Worm (Caenorhabditis elegans) whole organism, L4 larva: ENCODE results near the gene sftd-3.

Source experiments
- F26F4.8 ChIP-seq: fragments of 200-800 bp; sonication (Bioruptor generic); conservative IDR thresholded peaks from 2 replicates; pipeline ENCODE4 v1.3.6; 2022; ENCODE audit warnings: missing genetic modification characterization, missing compliant biosample characterization
- Y5F2A.4 ChIP-seq: fragments of 200-800 bp; sonication (Bioruptor generic); optimal IDR thresholded peaks from 2 replicates; lab custom pipeline; 2018; ENCODE audit warnings: mild to moderate bottlenecking, missing genetic modification characterization, missing compliant biosample characterization
- ZK337.2 ChIP-seq: fragments of 200-800 bp; sonication (Bioruptor generic); IDR thresholded peaks from 2 replicates; pipeline ENCODE4 v1.3.6; 2022; ENCODE audit warnings: missing genetic modification reagents, missing genetic modification characterization, missing compliant biosample characterization
- aha-1 ChIP-seq: fragments of 150-350 bp; peaks from one replicate; lab custom pipeline; 2014; ENCODE audit warnings: missing biosample characterization, missing genetic modification characterization
- ama-1 ChIP-seq: fragments of 150-350 bp; optimal IDR thresholded peaks from 2 replicates; lab custom pipeline; 2014; ENCODE audit warnings: inconsistent platforms, mixed read lengths
- arid-1 ChIP-seq: fragments of 200-800 bp; sonication (Bioruptor generic); conservative IDR thresholded peaks from 2 replicates; pipeline ENCODE4 v1.3.6; 2022; ENCODE audit warnings: missing genetic modification reagents, missing genetic modification characterization, missing compliant biosample characterization
- attf-4 ChIP-seq: sonication (generic microtip); optimal IDR thresholded peaks from 3 replicates; lab custom pipeline; 2017; ENCODE audit warnings: missing biosample characterization, missing genetic modification characterization
- ceh-82 ChIP-seq: sonication (generic microtip); optimal IDR thresholded peaks from 2 replicates; lab custom pipeline; 2017; ENCODE audit warnings: missing biosample characterization, missing genetic modification characterization
- daf-16 ChIP-seq, 3 experiments: sonication (generic microtip); optimal IDR thresholded peaks; 2 replicates each; lab custom pipeline; 2016 to 2017; ENCODE audit warnings: missing genetic modification characterization in 3 of 3, missing genetic modification reagents in 3 of 3, mild to moderate bottlenecking in 2 of 3, missing compliant biosample characterization in 2 of 3, missing biosample characterization in 1 of 3, moderate library complexity in 1 of 3
- daf-8 ChIP-seq: fragments of 200-800 bp; sonication (Bioruptor generic); IDR thresholded peaks from 2 replicates; pipeline ENCODE4 v1.3.6; 2022; ENCODE audit warnings: missing genetic modification characterization, missing compliant biosample characterization
- dpl-1 ChIP-seq: fragments of 150-350 bp; optimal IDR thresholded peaks from 2 replicates; lab custom pipeline; 2014; ENCODE audit warnings: missing biosample characterization, missing genetic modification reagents, missing genetic modification characterization
- egl-27 ChIP-seq: sonication (generic microtip); optimal IDR thresholded peaks from 3 replicates; lab custom pipeline; 2017; ENCODE audit warnings: missing biosample characterization, missing genetic modification reagents, missing genetic modification characterization
- fkh-10 ChIP-seq: fragments of 150-350 bp; optimal IDR thresholded peaks from 2 replicates; lab custom pipeline; 2014; ENCODE audit warnings: missing biosample characterization, missing genetic modification reagents, missing genetic modification characterization
- hif-1 ChIP-seq, 2 experiments: sonication (generic microtip); optimal IDR thresholded peaks; 2 replicates each; lab custom pipeline; 2016 to 2017; ENCODE audit warnings: missing compliant biosample characterization in 2 of 2, missing genetic modification characterization in 2 of 2, missing genetic modification reagents in 2 of 2, missing genotype in 2 of 2, mild to moderate bottlenecking in 1 of 2
- hlh-11 ChIP-seq: fragments of 200-800 bp; sonication (Bioruptor generic); optimal IDR thresholded peaks from 2 replicates; lab custom pipeline; 2018; ENCODE audit warnings: mild to moderate bottlenecking, missing genetic modification characterization, missing compliant biosample characterization
- jun-1 ChIP-seq: fragments of 150-350 bp; optimal IDR thresholded peaks from 2 replicates; lab custom pipeline; 2014; ENCODE audit warnings: missing biosample characterization, missing genetic modification reagents, missing genetic modification characterization
- lim-7 ChIP-seq: fragments of 200-800 bp; sonication (Bioruptor generic); IDR thresholded peaks from 2 replicates; pipeline ENCODE4 v1.3.6; 2022; ENCODE audit warnings: missing genetic modification characterization, missing compliant biosample characterization
- lin-1 ChIP-seq: fragments of 200-800 bp; sonication (Bioruptor generic); IDR thresholded peaks from 2 replicates; pipeline ENCODE4 v1.3.6; 2022; ENCODE audit warnings: missing genetic modification reagents, missing genetic modification characterization, missing compliant biosample characterization
- lin-15B ChIP-seq: fragments of 150-350 bp; sonication (generic microtip); optimal IDR thresholded peaks from 3 replicates; lab custom pipeline; 2014; ENCODE audit warnings: missing biosample characterization, missing genetic modification characterization
- lin-29 ChIP-seq: fragments of 200-800 bp; sonication (Bioruptor generic); IDR thresholded peaks from 2 replicates; pipeline ENCODE4 v1.3.6; 2022; ENCODE audit warnings: missing genetic modification reagents, missing genetic modification characterization, missing compliant biosample characterization
- lin-38 ChIP-seq: fragments of 200-800 bp; sonication (Bioruptor generic); IDR thresholded peaks from 2 replicates; pipeline ENCODE4 v1.3.6; 2022; ENCODE audit warnings: missing genetic modification reagents, missing genetic modification characterization, missing compliant biosample characterization
- lin-39 ChIP-seq: fragments of 150-350 bp; optimal IDR thresholded peaks from 2 replicates; lab custom pipeline; 2014; ENCODE audit warnings: missing biosample characterization, missing genetic modification reagents, missing genetic modification characterization
- lir-3 ChIP-seq: sonication (generic microtip); optimal IDR thresholded peaks from 2 replicates; lab custom pipeline; 2016; ENCODE audit warnings: mild to moderate bottlenecking, missing genetic modification characterization, missing compliant biosample characterization
- madf-5 ChIP-seq, 2 experiments: fragments of 200-800 bp; sonication (Bioruptor generic); IDR thresholded peaks; 2 replicates each; pipeline ENCODE4 v1.3.6; 2022; ENCODE audit warnings: missing compliant biosample characterization in 2 of 2, missing genetic modification characterization in 2 of 2
- mes-2 ChIP-seq: sonication (generic microtip); optimal IDR thresholded peaks from 2 replicates; lab custom pipeline; 2016; ENCODE audit warnings: missing genotype, mild to moderate bottlenecking, missing genetic modification characterization, missing compliant biosample characterization; ENCODE audit not compliant: poor library complexity, severe bottlenecking
- nhr-10 ChIP-seq: fragments of 150-350 bp; optimal IDR thresholded peaks from 2 replicates; lab custom pipeline; 2014; ENCODE audit warnings: missing biosample characterization, missing genetic modification characterization
- nhr-237 ChIP-seq: sonication (generic microtip); optimal IDR thresholded peaks from 2 replicates; lab custom pipeline; 2017; ENCODE audit warnings: missing biosample characterization, missing genetic modification characterization
- nhr-25 ChIP-seq: sonication (generic microtip); optimal IDR thresholded peaks from 2 replicates; lab custom pipeline; 2017; ENCODE audit warnings: missing genetic modification characterization, mild to moderate bottlenecking, missing compliant biosample characterization, antibody characterized with exemption, moderate library complexity, borderline replicate concordance; ENCODE audit not compliant: insufficient read depth
- nhr-28 ChIP-seq: fragments of 150-350 bp; optimal IDR thresholded peaks from 2 replicates; lab custom pipeline; 2014; ENCODE audit warnings: missing biosample characterization, missing genetic modification characterization
- nhr-41 ChIP-seq: fragments of 200-800 bp; sonication (Bioruptor generic); IDR thresholded peaks from 2 replicates; pipeline ENCODE4 v1.3.6; 2022; ENCODE audit warnings: missing genetic modification reagents, missing genetic modification characterization, missing compliant biosample characterization
- nhr-6 ChIP-seq: fragments of 150-350 bp; optimal IDR thresholded peaks from 2 replicates; lab custom pipeline; 2014; ENCODE audit warnings: missing biosample characterization, missing genetic modification characterization
- nhr-76 ChIP-seq: fragments of 150-350 bp; optimal IDR thresholded peaks from 2 replicates; lab custom pipeline; 2014; ENCODE audit warnings: missing biosample characterization, missing genetic modification characterization
- set-16 ChIP-seq: fragments of 200-800 bp; sonication (Bioruptor generic); IDR thresholded peaks from 2 replicates; pipeline ENCODE4 v1.3.6; 2022; ENCODE audit warnings: missing genetic modification reagents, missing genetic modification characterization, missing compliant biosample characterization
- skn-1 ChIP-seq: fragments of 150-350 bp; optimal IDR thresholded peaks from 2 replicates; lab custom pipeline; 2014; ENCODE audit warnings: missing biosample characterization, missing genetic modification characterization
- snpc-1.2 ChIP-seq: fragments of 200-800 bp; sonication (Bioruptor generic); IDR thresholded peaks from 2 replicates; pipeline ENCODE4 v1.3.6; 2022; ENCODE audit warnings: missing genetic modification reagents, missing genetic modification characterization, missing compliant biosample characterization
- spr-1 ChIP-seq: sonication (generic microtip); optimal IDR thresholded peaks from 2 replicates; lab custom pipeline; 2016; ENCODE audit warnings: mild to moderate bottlenecking, missing genetic modification characterization, missing compliant biosample characterization
- tag-97 ChIP-seq: fragments of 200-800 bp; sonication (Bioruptor generic); IDR thresholded peaks from 2 replicates; pipeline ENCODE4 v1.3.6; 2022; ENCODE audit warnings: missing genetic modification characterization, missing compliant biosample characterization
- tra-1 ChIP-seq: fragments of 200-800 bp; sonication (Bioruptor generic); IDR thresholded peaks from 2 replicates; pipeline ENCODE4 v1.3.6; 2022; ENCODE audit warnings: missing genetic modification reagents, missing genetic modification characterization, missing compliant biosample characterization
- unc-62 ChIP-seq, 3 experiments: fragments of 150-350 bp in 1 of 3; sonication (generic microtip); optimal IDR thresholded peaks in 2 of 3; peaks in 1 of 3; 1 replicate in 1 of 3; 2 replicates in 2 of 3; lab custom pipeline; 2014 to 2017; ENCODE audit warnings: missing biosample characterization in 3 of 3, missing genetic modification characterization in 3 of 3, missing genetic modification reagents in 3 of 3, missing genotype in 1 of 3
- vab-7 ChIP-seq: fragments of 200-800 bp; sonication (Bioruptor generic); IDR thresholded peaks from 2 replicates; pipeline ENCODE4 v1.3.6; 2022; ENCODE audit warnings: missing genetic modification reagents, missing genetic modification characterization, missing compliant biosample characterization
- zag-1 ChIP-seq: fragments of 150-350 bp; optimal IDR thresholded peaks from 2 replicates; lab custom pipeline; 2014; ENCODE audit warnings: missing biosample characterization, missing genetic modification characterization
- zfp-3 ChIP-seq: fragments of 200-800 bp; sonication (Bioruptor generic); conservative IDR thresholded peaks from 2 replicates; pipeline ENCODE4 v1.3.6; 2022; ENCODE audit warnings: missing genetic modification reagents, missing genetic modification characterization, missing compliant biosample characterization
- zip-2 ChIP-seq: fragments of 150-350 bp; optimal IDR thresholded peaks from 2 replicates; lab custom pipeline; 2014; ENCODE audit warnings: missing biosample characterization, missing genetic modification characterization
- ztf-11 ChIP-seq: fragments of 150-350 bp; optimal IDR thresholded peaks from 2 replicates; lab custom pipeline; 2014; ENCODE audit warnings: missing biosample characterization, missing genetic modification characterization

Gene sftd-3

DNA sequence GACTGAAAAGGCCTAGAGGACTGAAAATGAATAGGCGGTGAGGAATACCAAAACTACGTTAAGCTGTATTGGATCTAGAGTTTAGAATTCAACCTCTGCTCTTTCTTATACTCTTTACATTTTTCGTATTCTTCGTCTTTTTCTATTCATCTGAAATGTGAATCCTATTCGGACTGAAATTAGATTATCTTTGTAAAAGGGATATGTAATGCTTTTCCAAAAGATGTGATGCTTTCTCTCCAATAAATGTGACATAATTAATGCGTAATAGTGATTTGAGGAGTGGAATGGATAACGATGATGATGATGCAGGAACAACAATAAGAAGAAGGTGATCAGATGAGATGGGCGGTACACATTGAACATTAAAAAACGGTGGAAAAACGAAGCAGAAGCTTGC is 15.3 kb downstream of the sftd-3 start:
- TF ChIP-seq arid-1 (GFP tag; lab: Robert Waterston, UW) = no peak
- no peak for TF ChIP-seq zip-2 (tag; lab: Kevin White, UChicago)
- no peak for TF ChIP-seq nhr-76 (tag; lab: Kevin White, UChicago)
- no peak for TF ChIP-seq daf-16 (GFP tag; optimal IDR thresholded peaks at IDR 0.05; lab: Kevin White, UChicago)
- TF ChIP-seq daf-16 (tag; optimal IDR thresholded peaks at IDR 0.05; lab: Kevin White, UChicago) = no peak
- TF ChIP-seq fkh-10 (GFP tag; lab: Kevin White, UChicago) = no peak
- no peak for TF ChIP-seq ama-1
- TF ChIP-seq jun-1 (tag; lab: Kevin White, UChicago) = no peak
- TF ChIP-seq lin-29 (GFP tag; lab: Robert Waterston, UW) = no peak
- no peak for TF ChIP-seq hlh-11 (tag; lab: Kevin White, UChicago)
- TF ChIP-seq daf-8 = no peak
- TF ChIP-seq lin-15B (tag; lab: Kevin White, UChicago) = no peak
- no peak for TF ChIP-seq madf-5 (GFP tag; IDR thresholded peaks at IDR 0.05; lab: Robert Waterston, UW)
- TF ChIP-seq snpc-1.2 (GFP tag; lab: Robert Waterston, UW) = no peak

DNA sequence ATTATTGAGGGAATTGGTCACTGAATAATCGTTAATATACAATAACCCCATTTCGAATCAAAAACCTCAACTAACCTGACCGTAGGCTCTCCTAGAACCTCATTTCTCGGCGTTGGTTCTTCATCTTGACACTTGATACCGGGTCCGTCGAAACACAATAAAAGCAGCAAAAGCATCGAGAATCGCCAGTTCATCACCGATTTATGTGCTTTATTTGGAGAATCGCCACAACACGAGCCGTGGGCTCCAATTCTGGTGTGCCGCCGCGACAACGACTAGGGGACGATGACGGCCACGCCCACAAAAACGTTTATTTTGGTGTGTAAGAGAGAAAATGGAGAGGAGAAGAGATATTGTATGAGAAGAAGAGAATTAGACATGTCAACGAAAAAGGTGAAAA is 16.6 kb downstream of the sftd-3 start, which contains the start of gene cutl-15:
TSS of gene cutl-15 (minus strand) at position 298 of the 400 bp plus-strand sequence.
- TF ChIP-seq unc-62 (GFP tag; optimal IDR thresholded peaks at IDR 0.05 in 1 of 2; lab: Kevin White, UChicago) (peak in 1 of 2 experiments; percentile 25), unc-62 (tag; optimal IDR thresholded peaks at IDR 0.05; lab: Kevin White, UChicago) (no peak), attf-4 (tag; lab: Kevin White, UChicago) (no peak), lin-39 (tag; lab: Kevin White, UChicago) (no peak), lin-29 (GFP tag; lab: Robert Waterston, UW) (no peak), set-16 (GFP tag; lab: Robert Waterston, UW) (no peak), aha-1 (tag; lab: Kevin White, UChicago) (peak; percentile 98), lim-7 (GFP tag; lab: Robert Waterston, UW) (no peak), nhr-237 (tag; lab: Kevin White, UChicago) (no peak), hif-1 (tag; optimal IDR thresholded peaks at IDR 0.05; lab: Kevin White, UChicago) (no peak), nhr-6 (tag; lab: Kevin White, UChicago) (no peak)

- TF ChIP-seq nhr-25 (tag; lab: Kevin White, UChicago) = no peak
- TF ChIP-seq fkh-10 (GFP tag; lab: Kevin White, UChicago) = peak; percentile 18
Measured at ce11 chrII:8945167-8945566, 18.8 kb downstream of the sftd-3 start.

ce11 chrII:8940362-8940940 is 23.5 kb downstream of the sftd-3 start, which contains the start of the genes set-17 and T21B10.4:
Gene set-17 (minus strand): TSS chrII:8940488.
Gene T21B10.4 (plus strand): TSS chrII:8940894.
- TF ChIP-seq skn-1 (tag; lab: Kevin White, UChicago) = no peak
- no peak for TF ChIP-seq zag-1 (tag; lab: Kevin White, UChicago)
- TF ChIP-seq Y5F2A.4 (GFP tag; lab: Kevin White, UChicago) = no peak
- TF ChIP-seq nhr-76 (tag; lab: Kevin White, UChicago) = no peak
- TF ChIP-seq mes-2 (tag; lab: Kevin White, UChicago) = no peak
- TF ChIP-seq nhr-41 = no peak
- no peak for TF ChIP-seq lin-1 (GFP tag; lab: Robert Waterston, UW)
- peak; percentile 18 for TF ChIP-seq nhr-6 (tag; lab: Kevin White, UChicago)
- no peak for TF ChIP-seq vab-7 (GFP tag; lab: Robert Waterston, UW)
- no peak for TF ChIP-seq nhr-10
- TF ChIP-seq zip-2 (tag; lab: Kevin White, UChicago) = no peak
- TF ChIP-seq lin-38 (GFP tag; lab: Robert Waterston, UW) = peak; percentile 58
- no peak for TF ChIP-seq arid-1 (GFP tag; lab: Robert Waterston, UW)
- TF ChIP-seq F26F4.8 (GFP tag; lab: Robert Waterston, UW) = no peak
- no peak for TF ChIP-seq egl-27 (tag; lab: Kevin White, UChicago)
- no peak for TF ChIP-seq lin-39 (tag; lab: Kevin White, UChicago)
- no peak for TF ChIP-seq daf-8
- TF ChIP-seq ceh-82 (tag; lab: Kevin White, UChicago) = no peak
- TF ChIP-seq zfp-3 = no peak
- TF ChIP-seq nhr-28 (tag; lab: Kevin White, UChicago) = no peak
- peak; percentile 79 for TF ChIP-seq dpl-1 (GFP tag; lab: Kevin White, UChicago)
- TF ChIP-seq tra-1 (GFP tag; lab: Robert Waterston, UW) = no peak
- no peak for TF ChIP-seq tag-97
- no peak for TF ChIP-seq spr-1 (tag; lab: Kevin White, UChicago)
- TF ChIP-seq lir-3 (tag; lab: Kevin White, UChicago) = no peak
- TF ChIP-seq ZK337.2 (GFP tag; lab: Robert Waterston, UW) = no peak
- no peak for TF ChIP-seq lim-7 (GFP tag; lab: Robert Waterston, UW)
- TF ChIP-seq ztf-11 (tag; lab: Kevin White, UChicago) = no peak
- TF ChIP-seq nhr-237 (tag; lab: Kevin White, UChicago) = no peak
